Fruit fly (Drosophila melanogaster) whole organism, prepupa: ENCODE measurements around the gene CG6184.

Experiments used
- Blimp-1 ChIP-seq: fragments of 200-800 bp; sonication (Bioruptor generic); optimal IDR thresholded peaks from 3 replicates; lab custom pipeline; 2017; ENCODE audit warnings: missing biosample characterization, missing genetic modification characterization, mild to moderate bottlenecking, moderate library complexity, missing genetic modification reagents
- CG10631 ChIP-seq: fragments of 200-800 bp; sonication (Bioruptor generic); optimal IDR thresholded peaks from 2 replicates; lab custom pipeline; 2016; ENCODE audit warnings: missing biosample characterization, missing genetic modification characterization
- CG10669 ChIP-seq: fragments of 200-800 bp; sonication (Bioruptor generic); optimal IDR thresholded peaks from 3 replicates; lab custom pipeline; 2018; ENCODE audit warnings: missing biosample characterization, mild to moderate bottlenecking, missing genetic modification characterization, moderate library complexity
- CG11294 ChIP-seq: fragments of 200-800 bp; sonication (Bioruptor generic); IDR thresholded peaks from 2 replicates; pipeline ENCODE4 v1.3.6; 2022; ENCODE audit warnings: missing biosample characterization, missing genetic modification characterization
- CG11762 ChIP-seq: fragments of 200-800 bp; sonication (Bioruptor generic); optimal IDR thresholded peaks from 3 replicates; lab custom pipeline; 2016; ENCODE audit warnings: missing biosample characterization, missing genetic modification characterization; ENCODE audit not compliant: insufficient read depth
- CG11902 ChIP-seq: fragments of 200-800 bp; sonication (Bioruptor generic); optimal IDR thresholded peaks from 3 replicates; lab custom pipeline; 2016; ENCODE audit warnings: missing biosample characterization, missing genetic modification characterization
- CG15336 ChIP-seq: fragments of 200-800 bp; sonication (Bioruptor generic); IDR thresholded peaks from 2 replicates; pipeline ENCODE4 v1.3.6; 2022; ENCODE audit warnings: missing biosample characterization, missing genetic modification characterization
- CG1621 ChIP-seq: fragments of 200-800 bp; sonication (Bioruptor generic); optimal IDR thresholded peaks from 3 replicates; lab custom pipeline; 2018; ENCODE audit warnings: missing biosample characterization, mild to moderate bottlenecking, missing genetic modification characterization
- CG16779 ChIP-seq: fragments of 200-800 bp; sonication (Bioruptor generic); optimal IDR thresholded peaks from 3 replicates; lab custom pipeline; 2017; ENCODE audit warnings: missing biosample characterization, mild to moderate bottlenecking, missing genetic modification characterization
- CG3032 ChIP-seq: fragments of 200-800 bp; optimal IDR thresholded peaks from 2 replicates; lab custom pipeline; 2019; ENCODE audit warnings: missing biosample characterization, mild to moderate bottlenecking, missing genetic modification characterization, moderate library complexity
- CG31627 ChIP-seq: fragments of 200-800 bp; sonication (Bioruptor generic); optimal IDR thresholded peaks from 3 replicates; lab custom pipeline; 2016; ENCODE audit warnings: missing biosample characterization, missing genetic modification characterization
- CG32006 ChIP-seq: fragments of 200-800 bp; sonication (Bioruptor generic); optimal IDR thresholded peaks from 3 replicates; lab custom pipeline; 2017; ENCODE audit warnings: missing biosample characterization, mild to moderate bottlenecking, missing genetic modification characterization
- CG34406 ChIP-seq: fragments of 200-800 bp; sonication (Bioruptor generic); optimal IDR thresholded peaks from 3 replicates; lab custom pipeline; 2016; ENCODE audit warnings: missing biosample characterization, missing genetic modification characterization
- CG3919 ChIP-seq: fragments of 200-800 bp; sonication (Bioruptor generic); optimal IDR thresholded peaks from 3 replicates; lab custom pipeline; 2016; ENCODE audit warnings: missing biosample characterization, missing genetic modification characterization
- CG4318 ChIP-seq: fragments of 200-800 bp; sonication (Bioruptor generic); optimal IDR thresholded peaks from 3 replicates; lab custom pipeline; 2017; ENCODE audit warnings: missing biosample characterization, mild to moderate bottlenecking, missing genetic modification characterization
- CG6163 ChIP-seq: fragments of 200-800 bp; sonication (Bioruptor generic); IDR thresholded peaks from 3 replicates; pipeline ENCODE4 v1.3.6; 2022; ENCODE audit warnings: missing biosample characterization, missing genetic modification characterization
- CG6276 ChIP-seq: fragments of 200-800 bp; sonication (Bioruptor generic); optimal IDR thresholded peaks from 2 replicates; lab custom pipeline; 2017; ENCODE audit warnings: missing biosample characterization, mild to moderate bottlenecking, missing genetic modification characterization
- CG6792 ChIP-seq: fragments of 200-800 bp; sonication (Bioruptor generic); optimal IDR thresholded peaks from 3 replicates; lab custom pipeline; 2016; ENCODE audit warnings: missing biosample characterization, missing genetic modification characterization
- CG6808 ChIP-seq: fragments of 200-800 bp; sonication (Bioruptor generic); optimal IDR thresholded peaks from 3 replicates; lab custom pipeline; 2017; ENCODE audit warnings: missing biosample characterization, missing genetic modification characterization, mild to moderate bottlenecking, moderate library complexity, missing genetic modification reagents
- CG6854 ChIP-seq: fragments of 200-800 bp; sonication (Bioruptor generic); optimal IDR thresholded peaks from 2 replicates; lab custom pipeline; 2017; ENCODE audit warnings: missing biosample characterization, mild to moderate bottlenecking, missing genetic modification characterization
- CG7368 ChIP-seq: fragments of 200-800 bp; sonication (Bioruptor generic); optimal IDR thresholded peaks from 3 replicates; lab custom pipeline; 2016; ENCODE audit warnings: missing biosample characterization, missing genetic modification characterization
- CG8319 ChIP-seq: fragments of 200-800 bp; sonication (Bioruptor generic); optimal IDR thresholded peaks from 3 replicates; lab custom pipeline; 2016; ENCODE audit warnings: missing biosample characterization, missing genetic modification characterization
- CG8632 ChIP-seq: fragments of 200-800 bp; sonication (Bioruptor generic); optimal IDR thresholded peaks from 3 replicates; lab custom pipeline; 2016; ENCODE audit warnings: missing biosample characterization, missing genetic modification characterization
- CG9139 ChIP-seq: fragments of 200-800 bp; sonication (Bioruptor generic); optimal IDR thresholded peaks from 3 replicates; lab custom pipeline; 2017; ENCODE audit warnings: missing biosample characterization, mild to moderate bottlenecking, missing genetic modification characterization
- Eip75B ChIP-seq: fragments of 200-800 bp; sonication (Bioruptor generic); optimal IDR thresholded peaks from 3 replicates; lab custom pipeline; 2016; ENCODE audit warnings: missing biosample characterization, missing genetic modification characterization
- Eip78C ChIP-seq: fragments of 200-800 bp; sonication (Bioruptor generic); peaks from one replicate; lab custom pipeline; 2016; ENCODE audit warnings: missing biosample characterization, missing genetic modification characterization
- Ets96B ChIP-seq: fragments of 200-800 bp; optimal IDR thresholded peaks from 2 replicates; lab custom pipeline; 2019; ENCODE audit warnings: missing biosample characterization, mild to moderate bottlenecking, missing genetic modification characterization, moderate library complexity
- Hr38 ChIP-seq: sonication (Bioruptor generic); optimal IDR thresholded peaks from 2 replicates; lab custom pipeline; 2016; ENCODE audit warnings: missing biosample characterization, missing genetic modification characterization
- Hr39 ChIP-seq: fragments of 200-800 bp; sonication (Bioruptor generic); optimal IDR thresholded peaks from 2 replicates; lab custom pipeline; 2016; ENCODE audit warnings: missing biosample characterization, missing genetic modification characterization
- Hr4 ChIP-seq: fragments of 200-800 bp; sonication (Bioruptor generic); optimal IDR thresholded peaks from 3 replicates; lab custom pipeline; 2016; ENCODE audit warnings: missing biosample characterization, missing genetic modification characterization
- Lpt ChIP-seq: fragments of 200-800 bp; sonication (Bioruptor generic); optimal IDR thresholded peaks from 3 replicates; lab custom pipeline; 2016; ENCODE audit warnings: missing biosample characterization, missing genetic modification characterization
- OdsH ChIP-seq: fragments of 200-800 bp; sonication (Bioruptor generic); optimal IDR thresholded peaks from 3 replicates; lab custom pipeline; 2016; ENCODE audit warnings: missing biosample characterization, missing genetic modification characterization
- Smox ChIP-seq: fragments of 200-800 bp; sonication (Bioruptor generic); optimal IDR thresholded peaks from 3 replicates; lab custom pipeline; 2016; ENCODE audit warnings: missing biosample characterization, missing genetic modification characterization
- Sox102F ChIP-seq: fragments of 200-800 bp; sonication (Bioruptor generic); optimal IDR thresholded peaks from 2 replicates; lab custom pipeline; 2016; ENCODE audit warnings: missing biosample characterization, mild to moderate bottlenecking, missing genetic modification characterization
- Sox14 ChIP-seq: fragments of 200-800 bp; sonication (Bioruptor generic); optimal IDR thresholded peaks from 3 replicates; lab custom pipeline; 2016; ENCODE audit warnings: missing biosample characterization, missing genetic modification characterization
- Sox15 ChIP-seq: fragments of 200-800 bp; sonication (Bioruptor generic); optimal IDR thresholded peaks from 3 replicates; lab custom pipeline; 2016; ENCODE audit warnings: missing biosample characterization, missing genetic modification characterization
- achi ChIP-seq: fragments of 200-800 bp; sonication (Bioruptor generic); optimal IDR thresholded peaks from 3 replicates; lab custom pipeline; 2016; ENCODE audit warnings: missing biosample characterization, missing genetic modification characterization
- acj6 ChIP-seq: fragments of 200-800 bp; sonication (Bioruptor generic); optimal IDR thresholded peaks from 3 replicates; lab custom pipeline; 2016; ENCODE audit warnings: missing biosample characterization, missing genetic modification characterization
- cyc ChIP-seq: fragments of 200-800 bp; sonication (Bioruptor generic); optimal IDR thresholded peaks from 3 replicates; lab custom pipeline; 2016; ENCODE audit warnings: missing biosample characterization, missing genetic modification characterization
- dac ChIP-seq: fragments of 200-800 bp; sonication (Bioruptor generic); optimal IDR thresholded peaks from 2 replicates; lab custom pipeline; 2017; ENCODE audit warnings: missing biosample characterization, mild to moderate bottlenecking, missing genetic modification characterization
- eg ChIP-seq: fragments of 200-800 bp; sonication (Bioruptor generic); IDR thresholded peaks from 3 replicates; pipeline ENCODE4 v1.3.6; 2022; ENCODE audit warnings: missing biosample characterization, missing genetic modification characterization
- esn ChIP-seq: fragments of 200-800 bp; sonication (Bioruptor generic); optimal IDR thresholded peaks from 2 replicates; lab custom pipeline; 2016; ENCODE audit warnings: missing biosample characterization, mild to moderate bottlenecking, missing genetic modification characterization, moderate library complexity
- fd59A ChIP-seq: fragments of 200-800 bp; sonication (Bioruptor generic); optimal IDR thresholded peaks from 2 replicates; lab custom pipeline; 2017; ENCODE audit warnings: missing biosample characterization, mild to moderate bottlenecking, missing genetic modification characterization, missing genetic modification reagents
- fd85E ChIP-seq: fragments of 200-800 bp; sonication (Bioruptor generic); optimal IDR thresholded peaks from 3 replicates; lab custom pipeline; 2016; ENCODE audit warnings: missing biosample characterization, missing genetic modification characterization
- lz ChIP-seq: fragments of 200-800 bp; sonication (Bioruptor generic); optimal IDR thresholded peaks from 3 replicates; lab custom pipeline; 2016; ENCODE audit warnings: missing biosample characterization, missing genetic modification characterization
- net ChIP-seq: fragments of 200-800 bp; sonication (Bioruptor generic); optimal IDR thresholded peaks from 3 replicates; lab custom pipeline; 2016; ENCODE audit warnings: missing biosample characterization, missing genetic modification characterization
- spab ChIP-seq: fragments of 200-800 bp; sonication (Bioruptor generic); optimal IDR thresholded peaks from 2 replicates; lab custom pipeline; 2017; ENCODE audit warnings: missing biosample characterization, mild to moderate bottlenecking, missing genetic modification characterization, missing genetic modification reagents
- ss ChIP-seq, 2 experiments: fragments of 200-800 bp; sonication (Bioruptor generic); optimal IDR thresholded peaks; 2 replicates in 1 of 2; 3 replicates in 1 of 2; lab custom pipeline; 2017 to 2018; ENCODE audit warnings: mild to moderate bottlenecking in 2 of 2, missing biosample characterization in 2 of 2, missing genetic modification characterization in 2 of 2, moderate library complexity in 1 of 2
- svp ChIP-seq: fragments of 200-800 bp; sonication (Bioruptor generic); peaks from one replicate; lab custom pipeline; 2016; ENCODE audit warnings: missing biosample characterization, missing genetic modification characterization
- topi ChIP-seq: fragments of 200-800 bp; sonication (Bioruptor generic); optimal IDR thresholded peaks from 3 replicates; lab custom pipeline; 2016; ENCODE audit warnings: missing biosample characterization, missing genetic modification characterization
- vri ChIP-seq: fragments of 200-800 bp; sonication (Bioruptor generic); optimal IDR thresholded peaks from 3 replicates; lab custom pipeline; 2016; ENCODE audit warnings: missing biosample characterization, mild to moderate bottlenecking, missing genetic modification characterization

Gene CG6184

dm6 chr3R:19641498-19642065, 16.1 kb downstream of the CG6184 start:
- TF ChIP-seq CG15336 (GFP tag; lab: Robert Waterston, UW) (peak; percentile 95), CG6854 (GFP tag; lab: Kevin White, UChicago) (no peak), CG10669 (GFP tag; lab: Kevin White, UChicago) (peak; percentile 66), CG3032 (tag; lab: Kevin White, UChicago) (peak; percentile 74), ss (GFP tag; optimal IDR thresholded peaks at IDR 0.05; lab: Kevin White, UChicago) (peak; percentile 40 to 66), CG6792 (GFP tag; lab: Kevin White, UChicago) (peak; percentile 73), Hr39 (GFP tag; lab: Kevin White, UChicago) (peak; percentile 35), Eip75B (GFP tag; lab: Kevin White, UChicago) (peak; percentile 79), CG31627 (GFP tag; lab: Kevin White, UChicago) (peak; percentile 62), CG8632 (GFP tag; lab: Kevin White, UChicago) (peak; percentile 83), net (peak; percentile 78), CG34406 (GFP tag; lab: Kevin White, UChicago) (peak; percentile 82), CG32006 (GFP tag; lab: Kevin White, UChicago) (peak; percentile 82), OdsH (GFP tag; lab: Kevin White, UChicago) (peak; percentile 80), CG8319 (GFP tag; lab: Kevin White, UChicago) (peak; percentile 45), CG11762 (GFP tag; lab: Kevin White, UChicago) (peak; percentile 55), topi (peak; percentile 77), Hr4 (peak; percentile 86), svp (GFP tag; lab: Kevin White, UChicago) (peak; percentile 86), CG3919 (GFP tag; lab: Kevin White, UChicago) (peak; percentile 85), CG6808 (GFP tag; lab: Kevin White, UChicago) (peak; percentile 64), CG6276 (GFP tag; lab: Kevin White, UChicago) (peak; percentile 86), CG16779 (tag; lab: Kevin White, UChicago) (peak; percentile 50), CG11294 (peak; percentile 78), Sox102F (peak; percentile 73), acj6 (peak; percentile 69), Ets96B (tag; lab: Kevin White, UChicago) (peak; percentile 72), CG1621 (tag; lab: Kevin White, UChicago) (peak; percentile 59), CG4318 (peak; percentile 68), vri (GFP tag; lab: Kevin White, UChicago) (peak; percentile 79), CG6163 (GFP tag; lab: Robert Waterston, UW) (peak; percentile 94), Sox15 (GFP tag; lab: Kevin White, UChicago) (peak; percentile 60), dac (GFP tag; lab: Kevin White, UChicago) (peak; percentile 55), fd59A (GFP tag; lab: Kevin White, UChicago) (peak; percentile 46), CG7368 (GFP tag; lab: Kevin White, UChicago) (peak; percentile 70), CG11902 (peak; percentile 49), spab (GFP tag; lab: Kevin White, UChicago) (peak; percentile 54), fd85E (GFP tag; lab: Kevin White, UChicago) (peak; percentile 36), Lpt (GFP tag; lab: Kevin White, UChicago) (peak; percentile 73), eg (GFP tag; lab: Robert Waterston, UW) (peak; percentile 96), lz (peak; percentile 71), achi (peak; percentile 76), CG9139 (peak; percentile 47), esn (GFP tag; lab: Kevin White, UChicago) (peak; percentile 85), cyc (GFP tag; lab: Kevin White, UChicago) (peak; percentile 71), Blimp-1 (GFP tag; lab: Kevin White, UChicago) (peak; percentile 61), Smox (GFP tag; lab: Kevin White, UChicago) (peak; percentile 77), Eip78C (peak; percentile 95), Hr38 (GFP tag; lab: Kevin White, UChicago) (no peak), Sox14 (peak; percentile 59), CG10631 (peak; percentile 80)
